Fruit fly (Drosophila melanogaster) whole organism, pupa: ENCODE measurements around the gene NPFR.

Source experiments
- CG10348 ChIP-seq: fragments of 200-800 bp; sonication (Bioruptor generic); IDR thresholded peaks from 2 replicates; pipeline ENCODE4 v1.3.6; 2022; ENCODE audit warnings: missing biosample characterization, missing genetic modification characterization
- CG13204 ChIP-seq: fragments of 200-800 bp; sonication (Bioruptor generic); optimal IDR thresholded peaks from 2 replicates; lab custom pipeline; 2018; ENCODE audit warnings: missing biosample characterization, mild to moderate bottlenecking, missing genetic modification characterization, moderate library complexity
- CG14655 ChIP-seq: fragments of 200-800 bp; sonication (Bioruptor generic); optimal IDR thresholded peaks from 3 replicates; lab custom pipeline; 2017; ENCODE audit warnings: mild to moderate bottlenecking, missing biosample characterization, missing genetic modification reagents, missing genetic modification characterization
- CG34367 ChIP-seq: fragments of 200-800 bp; sonication (Bioruptor generic); optimal IDR thresholded peaks from 2 replicates; lab custom pipeline; 2018; ENCODE audit warnings: missing biosample characterization, mild to moderate bottlenecking, missing genetic modification characterization
- CG4496 ChIP-seq: fragments of 200-800 bp; sonication (Bioruptor generic); IDR thresholded peaks from 3 replicates; pipeline ENCODE4 v1.3.6; 2022; ENCODE audit warnings: missing biosample characterization, missing genetic modification characterization
- CG8159 ChIP-seq: fragments of 200-800 bp; sonication (Bioruptor generic); optimal IDR thresholded peaks from 3 replicates; lab custom pipeline; 2018; ENCODE audit warnings: missing biosample characterization, mild to moderate bottlenecking, missing genetic modification characterization, moderate library complexity
- D1 ChIP-seq: fragments of 200-800 bp; sonication (Bioruptor generic); optimal IDR thresholded peaks from 2 replicates; lab custom pipeline; 2018; ENCODE audit warnings: missing biosample characterization, mild to moderate bottlenecking, missing genetic modification characterization, moderate library complexity
- EcR ChIP-seq: fragments of 200-800 bp; sonication (Bioruptor generic); optimal IDR thresholded peaks from 3 replicates; lab custom pipeline; 2019; ENCODE audit warnings: missing biosample characterization, missing genetic modification characterization, mild to moderate bottlenecking, moderate library complexity, missing genetic modification reagents
- Ets98B ChIP-seq: fragments of 200-800 bp; sonication (Bioruptor generic); IDR thresholded peaks from 2 replicates; pipeline ENCODE4 v1.3.6; 2022; ENCODE audit warnings: missing biosample characterization, missing genetic modification characterization
- Pif1A ChIP-seq: fragments of 200-800 bp; sonication (Bioruptor generic); optimal IDR thresholded peaks from 3 replicates; lab custom pipeline; 2016; ENCODE audit warnings: missing biosample characterization, missing genetic modification characterization
- Snoo ChIP-seq: fragments of 200-800 bp; sonication (Bioruptor generic); optimal IDR thresholded peaks from 3 replicates; lab custom pipeline; 2017; ENCODE audit warnings: missing biosample characterization, mild to moderate bottlenecking, missing genetic modification characterization, inconsistent platforms

- no peak for TF ChIP-seq Snoo (tag; lab: Kevin White, UChicago)
- TF ChIP-seq CG10348 (GFP tag; lab: Robert Waterston, UW): no peak
- no peak for TF ChIP-seq CG8159
- no peak for TF ChIP-seq CG4496 (GFP tag; lab: Robert Waterston, UW)
- TF ChIP-seq D1 (tag; lab: Kevin White, UChicago): no peak
- TF ChIP-seq CG34367 (tag; lab: Kevin White, UChicago): no peak
- TF ChIP-seq Ets98B (GFP tag; lab: Robert Waterston, UW): no peak
- no peak for TF ChIP-seq Pif1A (GFP tag; lab: Kevin White, UChicago)
- no peak for TF ChIP-seq CG13204 (GFP tag; lab: Kevin White, UChicago)
- TF ChIP-seq EcR (GFP tag; lab: Kevin White, UChicago): no peak
- no peak for TF ChIP-seq CG14655
Measured at dm6 chr3R:6238977-6239376, 51.9 kb downstream of the NPFR start.
